Fruit fly (Drosophila melanogaster) S2 (cell line): ENCODE results near the gene CG10435.

Experiments
- CG8478 ChIP-seq: fragments of >200 bp; optimal IDR thresholded peaks from 2 replicates; lab custom pipeline; 2018
- CTCF ChIP-seq, 2 experiments: fragments of >200 bp; optimal IDR thresholded peaks; 2 replicates each; lab custom pipeline; 2018

The CG10435 gene

DNA sequence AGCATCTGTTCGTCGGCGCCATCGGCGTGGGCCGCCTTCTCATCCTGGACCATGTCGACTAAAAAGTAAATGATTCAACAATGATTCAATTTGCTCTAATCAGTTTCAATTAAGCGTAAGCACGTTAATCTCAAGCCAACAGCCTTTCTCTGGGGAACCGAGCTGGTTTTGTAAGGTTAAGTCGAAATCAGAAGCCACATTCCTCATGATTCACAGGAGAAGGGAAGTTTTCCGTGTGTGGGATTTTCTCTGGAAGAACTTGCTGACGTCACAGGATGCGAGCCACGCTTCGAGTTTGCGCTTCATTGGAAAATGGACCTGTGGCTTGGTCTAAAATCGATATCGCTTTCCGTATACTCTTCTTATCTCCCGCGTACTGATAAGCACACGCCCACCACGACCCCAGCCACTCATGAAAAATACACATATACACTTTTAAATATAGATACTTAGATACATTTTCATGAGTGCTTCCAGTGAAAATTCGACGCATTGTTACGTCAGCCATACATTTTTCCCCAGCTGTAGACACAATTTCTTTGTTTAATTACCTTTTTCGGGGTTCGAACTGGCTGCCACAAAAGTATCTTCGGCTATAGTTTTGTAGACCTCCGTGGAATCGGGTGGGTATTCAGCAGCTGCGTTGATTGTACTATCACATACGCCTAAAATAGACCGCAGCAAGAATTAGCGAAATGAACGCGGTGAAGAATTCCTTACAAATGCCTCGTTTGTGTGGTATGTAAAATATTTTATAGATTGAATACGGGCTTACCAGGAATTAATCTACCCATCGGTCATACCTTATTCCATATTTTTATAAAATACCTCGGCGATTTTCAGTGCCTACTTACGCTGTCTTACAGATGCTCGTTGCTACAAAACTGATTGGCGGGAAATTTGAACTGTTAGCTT, 35.7 kb downstream of the CG10435 start:
- TF ChIP-seq CG8478 (lab: Kevin White, UChicago) = no peak
- peak in 1 of 2 experiments; percentile 50 for TF ChIP-seq CTCF (optimal IDR thresholded peaks at IDR 0.05; lab: Kevin White, UChicago)

DNA sequence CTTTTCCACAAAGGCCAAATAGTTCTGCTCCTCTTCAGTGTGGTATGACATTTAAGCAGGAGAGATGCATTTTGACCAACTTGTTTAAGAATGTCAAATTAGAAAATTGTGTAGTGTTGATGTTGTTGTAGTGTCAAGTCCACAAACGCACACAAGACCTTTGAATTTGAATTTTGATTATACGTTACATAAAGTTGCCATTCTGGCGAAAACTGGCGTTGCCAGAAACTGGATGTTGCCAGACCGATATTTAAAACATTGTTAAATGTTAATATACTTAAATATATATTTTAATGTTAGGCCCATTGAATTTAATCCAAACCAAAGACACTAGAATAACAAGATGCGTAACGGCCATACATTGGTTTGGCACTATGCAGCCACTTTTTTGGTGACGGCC, 40.0 kb downstream of the CG10435 start:
- TF ChIP-seq CTCF (optimal IDR thresholded peaks at IDR 0.05; lab: Kevin White, UChicago) = no peak
- no peak for TF ChIP-seq CG8478 (lab: Kevin White, UChicago)

DNA sequence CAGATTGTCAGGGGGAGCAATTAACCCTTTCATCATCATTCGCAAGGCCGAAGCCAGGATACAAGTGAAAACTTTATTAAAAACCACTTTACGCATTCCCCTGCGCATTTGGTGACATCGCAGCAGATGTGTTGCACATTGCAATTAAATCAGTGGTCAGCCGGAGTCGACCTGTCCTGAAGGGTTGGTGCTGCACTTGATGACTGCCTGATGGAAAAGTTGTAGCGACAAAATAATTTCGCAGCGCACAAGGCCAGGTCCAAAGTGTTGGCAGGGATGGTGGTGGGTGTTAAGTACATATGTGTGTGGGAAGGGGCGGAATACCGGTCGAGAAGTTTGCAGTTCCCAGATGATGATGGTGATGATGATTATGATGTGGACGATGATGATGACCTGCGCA, 40.8 kb downstream of the CG10435 start:
- TF ChIP-seq CG8478 (lab: Kevin White, UChicago) (no peak), CTCF (optimal IDR thresholded peaks at IDR 0.05; lab: Kevin White, UChicago) (no peak)

DNA sequence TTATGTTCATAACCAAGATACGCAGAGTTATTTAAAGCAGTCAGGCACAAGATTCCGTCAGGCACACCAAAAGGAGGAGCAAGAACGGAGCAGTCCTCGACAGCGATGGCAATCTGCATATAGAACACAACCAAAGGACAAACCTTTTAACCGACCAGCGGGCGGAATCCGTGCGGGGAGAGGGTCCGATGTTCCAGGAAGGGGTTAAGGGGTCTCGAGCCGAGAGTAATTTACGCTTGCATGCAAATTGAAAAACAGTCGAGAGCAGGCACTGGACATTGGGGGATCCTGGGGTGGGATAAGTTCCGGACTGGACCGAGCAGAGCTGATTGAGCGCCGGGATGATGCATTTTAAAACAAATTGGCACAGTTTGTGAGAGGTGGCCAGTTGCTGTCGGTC, 42.4 kb downstream of the CG10435 start:
- TF ChIP-seq CG8478 (lab: Kevin White, UChicago) (no peak), CTCF (optimal IDR thresholded peaks at IDR 0.05; lab: Kevin White, UChicago) (no peak)

DNA sequence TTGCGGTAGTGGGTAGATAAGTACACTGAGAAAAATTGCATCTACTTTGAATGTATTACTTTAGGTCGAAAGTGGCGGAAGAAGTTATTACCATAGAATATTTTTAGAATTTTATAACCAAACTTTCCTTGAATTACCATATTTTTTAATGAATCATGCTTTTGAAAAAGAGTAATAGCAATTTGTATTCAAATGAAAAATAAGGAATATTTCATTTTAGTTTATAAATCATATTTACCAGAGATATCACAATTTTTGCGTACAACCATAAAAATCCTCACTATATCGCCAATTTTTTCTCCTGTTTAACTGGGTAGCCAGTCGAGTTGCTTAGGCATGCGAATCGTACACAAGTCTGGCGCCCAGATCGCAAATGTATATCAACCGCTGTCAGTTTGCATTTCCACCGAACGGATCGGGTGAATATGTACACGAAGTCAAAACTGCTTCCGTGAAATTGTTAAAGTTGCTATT, 43.3 kb downstream of the CG10435 start:
- no peak for TF ChIP-seq CG8478 (lab: Kevin White, UChicago)
- TF ChIP-seq CTCF (optimal IDR thresholded peaks at IDR 0.05; lab: Kevin White, UChicago) = no peak

DNA sequence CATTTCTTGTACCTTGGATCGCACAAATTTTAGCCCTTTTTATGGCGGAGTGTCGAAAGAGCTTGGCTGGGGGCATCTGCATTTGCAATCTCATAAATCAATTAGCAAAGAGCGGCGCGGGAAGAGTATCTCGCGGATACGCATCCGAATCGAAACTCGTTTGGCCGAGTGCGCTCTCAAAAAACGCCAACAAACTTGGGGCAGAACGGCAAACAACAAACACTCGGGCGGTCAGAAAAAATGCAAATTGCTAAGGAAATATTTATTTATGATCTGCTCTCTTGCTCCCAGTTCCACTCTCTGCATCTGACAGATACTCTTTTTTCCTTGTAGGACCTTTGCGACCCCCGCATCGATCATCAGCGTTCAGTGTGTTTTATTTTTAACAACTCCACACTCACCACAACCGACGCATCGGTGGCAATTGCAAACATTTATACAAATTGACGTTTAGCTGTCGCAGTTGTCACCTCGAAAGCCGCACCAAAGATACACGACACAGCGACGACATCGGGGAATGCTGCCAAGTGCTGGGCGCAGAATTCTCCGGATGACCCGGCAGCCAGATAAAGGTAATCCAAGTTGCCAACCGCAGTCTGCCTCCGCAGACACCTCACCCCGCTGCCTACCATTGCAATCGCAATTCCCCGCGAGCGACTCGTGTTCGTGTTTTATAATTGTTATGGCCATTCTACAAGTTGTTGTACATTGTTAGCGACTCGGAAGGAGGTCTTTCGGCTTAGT, 43.9 kb downstream of the CG10435 start:
- TF ChIP-seq CTCF (optimal IDR thresholded peaks at IDR 0.05; lab: Kevin White, UChicago) = no peak
- no peak for TF ChIP-seq CG8478 (lab: Kevin White, UChicago)

dm6 chr3R:7967801-7968200, 45.2 kb downstream of the CG10435 start:
- TF ChIP-seq CTCF (optimal IDR thresholded peaks at IDR 0.05; lab: Kevin White, UChicago) = no peak
- no peak for TF ChIP-seq CG8478 (lab: Kevin White, UChicago)

dm6 chr3R:7967347-7967746, 45.7 kb downstream of the CG10435 start, which contains the start of gene dsx:
TSS of gene dsx (minus strand) at chr3R:7967408.
- TF ChIP-seq CTCF (optimal IDR thresholded peaks at IDR 0.05; lab: Kevin White, UChicago) (no peak), CG8478 (lab: Kevin White, UChicago) (no peak)

DNA sequence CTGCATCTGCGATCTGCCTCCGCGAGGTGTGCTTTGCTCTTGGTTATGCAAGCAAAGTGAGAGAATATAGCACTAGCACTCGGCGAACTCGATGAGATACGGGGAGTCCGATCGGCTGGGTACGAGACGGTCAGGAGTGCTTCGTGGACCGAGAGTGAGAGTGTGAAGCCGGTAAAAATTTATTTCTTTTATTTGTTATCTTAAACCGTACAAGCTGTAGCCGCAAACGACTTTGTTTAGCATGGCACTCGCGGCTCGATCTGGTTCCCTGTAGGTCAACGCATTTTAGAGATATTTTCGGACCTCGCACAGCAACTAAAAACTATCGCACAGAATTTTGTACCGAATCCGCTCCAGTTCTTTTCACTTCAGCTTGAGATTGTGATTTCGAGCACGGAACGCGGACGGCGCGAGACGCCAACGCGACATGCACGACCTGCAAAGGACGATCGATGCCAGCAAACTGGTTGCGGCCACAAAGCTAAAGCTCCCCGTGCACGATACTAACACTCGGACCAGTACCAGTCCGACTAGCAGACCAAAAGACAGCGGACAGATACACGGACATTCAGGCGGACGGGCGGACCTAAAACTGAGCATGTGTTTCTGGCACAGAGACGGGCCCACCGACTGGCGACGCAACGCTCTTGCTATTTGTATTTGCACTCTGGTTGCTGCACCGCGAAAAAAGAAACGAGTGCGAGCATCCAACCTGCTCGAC, 46.3 kb downstream of the CG10435 start:
- TF ChIP-seq CTCF (optimal IDR thresholded peaks at IDR 0.05; lab: Kevin White, UChicago) = no peak
- no peak for TF ChIP-seq CG8478 (lab: Kevin White, UChicago)

DNA sequence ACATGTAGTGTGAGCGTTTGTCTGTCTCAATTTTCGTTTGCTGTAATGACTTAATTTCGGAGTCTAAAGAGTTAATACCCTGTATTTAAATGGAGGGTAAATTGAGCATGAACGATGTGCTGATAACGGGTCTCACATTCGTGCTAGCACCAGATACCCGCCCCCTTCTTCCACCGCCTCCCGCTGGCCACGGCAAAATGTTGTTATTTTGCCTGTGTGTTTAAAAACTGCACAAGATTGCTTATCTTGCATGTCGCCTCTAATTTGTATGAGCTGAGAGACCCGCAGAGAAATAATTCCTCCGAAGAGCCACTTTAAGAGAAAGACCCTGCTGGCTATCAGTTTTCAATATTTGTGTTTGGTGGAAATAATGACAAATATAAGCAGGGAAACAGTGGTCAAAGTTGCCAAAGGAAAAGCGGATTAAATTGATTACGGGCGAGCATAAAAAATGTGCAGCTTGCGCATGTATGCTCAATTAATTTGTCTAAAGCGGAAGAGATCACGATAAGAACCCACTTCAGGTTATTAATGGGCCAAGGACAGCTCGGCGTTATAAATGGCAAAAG, 48.2 kb downstream of the CG10435 start:
- TF ChIP-seq CG8478 (lab: Kevin White, UChicago) (no peak), CTCF (optimal IDR thresholded peaks at IDR 0.05; lab: Kevin White, UChicago) (no peak)

dm6 chr3R:7963495-7964132, 49.4 kb downstream of the CG10435 start:
- TF ChIP-seq CG8478 (lab: Kevin White, UChicago) (no peak), CTCF (optimal IDR thresholded peaks at IDR 0.05; lab: Kevin White, UChicago) (no peak)

DNA sequence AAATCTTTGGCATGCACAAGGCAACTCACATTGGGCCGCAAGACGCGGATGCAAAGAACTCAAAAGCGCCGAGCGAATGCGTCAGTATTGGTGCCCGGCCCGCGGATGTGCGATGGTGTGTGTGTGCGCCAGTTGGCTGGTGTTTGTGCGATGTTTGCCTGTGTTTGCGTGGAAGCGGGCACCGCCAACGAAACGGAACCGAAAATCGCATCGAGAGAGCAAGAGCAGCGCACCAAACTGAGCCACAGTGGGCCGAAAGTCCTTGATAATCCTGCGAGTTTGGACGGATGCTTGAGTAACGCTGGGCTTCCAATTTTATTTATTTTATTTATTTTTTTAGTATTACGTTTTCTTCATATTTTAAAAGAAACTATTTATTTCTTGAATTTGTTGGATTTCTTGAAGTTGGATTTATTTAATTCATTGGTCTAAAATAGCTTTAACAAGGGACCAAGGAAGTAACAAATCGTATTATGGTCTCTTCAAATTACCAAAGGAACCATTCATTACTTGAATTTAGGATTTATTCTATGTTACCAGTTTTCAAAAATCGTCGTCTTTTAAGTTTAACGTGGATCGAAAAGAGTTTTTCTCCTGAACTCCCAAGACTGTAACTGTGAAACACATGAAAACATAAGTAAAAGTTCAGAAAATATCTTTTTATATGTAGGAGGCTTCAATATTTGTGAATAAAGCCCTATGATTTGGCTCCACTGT, 50.1 kb downstream of the CG10435 start:
- TF ChIP-seq CTCF (optimal IDR thresholded peaks at IDR 0.05; lab: Kevin White, UChicago) (no peak), CG8478 (lab: Kevin White, UChicago) (no peak)

DNA sequence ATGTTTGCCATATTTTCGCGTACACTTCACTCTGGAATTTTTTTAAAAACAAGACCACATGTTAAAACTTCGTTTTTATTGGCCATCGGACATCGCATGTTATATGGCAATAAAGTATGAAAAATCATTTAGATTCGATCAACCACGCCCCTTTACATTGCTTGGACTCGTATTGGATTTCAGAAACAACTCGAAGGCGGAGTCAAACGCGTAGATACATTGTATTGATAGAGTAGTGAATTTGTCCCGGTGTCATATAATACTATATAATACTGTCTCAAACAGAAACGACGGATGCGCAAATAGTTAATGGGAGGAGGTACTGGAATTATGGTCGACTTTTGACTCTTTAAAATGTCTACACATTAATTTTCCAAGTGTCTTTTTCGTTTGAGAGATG, 51.7 kb downstream of the CG10435 start:
- TF ChIP-seq CTCF (optimal IDR thresholded peaks at IDR 0.05; lab: Kevin White, UChicago) (no peak), CG8478 (lab: Kevin White, UChicago) (no peak)
